Worm (Caenorhabditis elegans): ENCODE results near the gene C54E4.5.

DNA sequence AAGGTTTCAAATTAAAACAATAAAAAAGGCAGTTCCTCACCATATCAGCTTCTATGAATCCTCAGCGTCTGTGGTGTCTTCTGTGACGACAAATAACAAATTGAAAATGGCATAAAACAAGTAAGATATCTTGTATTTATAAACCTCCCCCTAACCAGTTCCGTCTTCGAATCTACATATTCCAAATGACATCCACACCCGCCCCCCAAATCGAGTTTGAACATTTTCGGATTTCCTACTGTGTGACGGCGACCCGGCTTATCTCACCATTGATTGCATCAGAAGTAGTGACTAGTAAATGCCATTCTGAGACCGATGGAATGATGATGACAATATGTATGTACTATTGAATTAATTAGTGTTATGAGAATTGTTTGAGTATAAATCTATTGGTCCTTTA is 20.3 kb downstream of the C54E4.5 start, which contains the start of gene grl-20:
- TF ChIP-seq ama-1 (optimal IDR thresholded peaks at IDR 0.05): no peak
- no peak for TF ChIP-seq pes-1 (GFP tag; IDR thresholded peaks at IDR 0.05)
- TF ChIP-seq F13C5.2 (tag; optimal IDR thresholded peaks at IDR 0.05): no peak
- no peak for TF ChIP-seq hmg-4 (GFP tag; optimal IDR thresholded peaks at IDR 0.05)
- no peak for TF ChIP-seq aly-1 (tag; optimal IDR thresholded peaks at IDR 0.05)
- no peak for TF ChIP-seq B0310.2 (tag; optimal IDR thresholded peaks at IDR 0.05)
- TF ChIP-seq ets-7 (tag; optimal IDR thresholded peaks at IDR 0.05): no peak
- TF ChIP-seq tra-4 (tag; optimal IDR thresholded peaks at IDR 0.05): no peak
